Fruit fly (Drosophila melanogaster): ENCODE results near the gene Drak.
A peak's percentile ranks its signal among the peaks of the same experiment; 100 is the strongest.

Drak gene

DNA sequence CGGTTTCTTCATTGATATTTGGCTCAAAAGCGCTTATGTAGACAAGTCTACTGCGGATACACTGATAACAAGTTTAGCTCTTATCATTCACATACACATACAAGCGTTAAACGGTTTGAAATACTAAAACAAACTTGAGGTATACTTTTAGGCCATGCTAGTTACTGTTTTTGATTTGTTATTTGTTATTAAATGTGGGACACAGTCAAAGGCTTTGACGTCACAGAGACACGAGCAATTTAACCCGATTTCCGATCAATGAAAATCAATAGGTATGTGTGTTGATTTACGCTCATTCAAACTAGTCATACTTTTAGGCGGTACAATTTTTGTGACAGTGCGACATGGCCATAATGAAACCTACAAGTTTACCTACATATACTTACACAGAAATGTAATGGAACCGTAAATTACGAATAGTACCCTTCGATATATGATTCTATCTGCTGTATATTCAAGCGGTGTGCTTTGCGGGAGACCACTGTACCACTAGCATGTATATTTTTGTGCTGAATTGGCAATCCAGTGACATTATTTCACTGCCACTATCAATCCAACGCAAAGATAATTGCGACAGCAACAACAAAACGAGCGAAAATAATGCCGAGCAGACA lies 46.0 kb upstream of the Drak start (continued):
- peak; percentile 3 for TF ChIP-seq Ssrp (tag; optimal IDR thresholded peaks at IDR 0.05)
- peak; percentile 86 for TF ChIP-seq bab2 (GFP tag; optimal IDR thresholded peaks at IDR 0.05)
- peak; percentile 38 for TF ChIP-seq grn (GFP tag; optimal IDR thresholded peaks at IDR 0.05)
- TF ChIP-seq rib (GFP tag; IDR thresholded peaks at IDR 0.05): peak; percentile 95
- TF ChIP-seq CG17912 (GFP tag; optimal IDR thresholded peaks at IDR 0.05): no peak
- no peak for TF ChIP-seq hbn (GFP tag; IDR thresholded peaks at IDR 0.05; ENCODE audit: partially characterized antibody)
- TF ChIP-seq Mes4 (GFP tag; optimal IDR thresholded peaks at IDR 0.05): peak; percentile 30
- TF ChIP-seq zen (tag; optimal IDR thresholded peaks at IDR 0.05): peak; percentile 41
- no peak for TF ChIP-seq HLHmδ (GFP tag; optimal IDR thresholded peaks at IDR 0.05)
- peak; percentile 51 for TF ChIP-seq CG17568 (GFP tag; optimal IDR thresholded peaks at IDR 0.05)
- TF ChIP-seq CG31441 (GFP tag; IDR thresholded peaks at IDR 0.05): 0 out of 2 replicates have a peak, but pooled peaks have one; percentile 38
- TF ChIP-seq nom (GFP tag; optimal IDR thresholded peaks at IDR 0.05): no peak
- peak; percentile 14 for TF ChIP-seq CG4617 (GFP tag; optimal IDR thresholded peaks at IDR 0.05; ENCODE audit: borderline replicate concordance)
- TF ChIP-seq CG18011 (GFP tag; optimal IDR thresholded peaks at IDR 0.05): peak; percentile 23
- TF ChIP-seq CG11560 (tag; IDR thresholded peaks at IDR 0.05): peak; percentile 69; the same call in 2 of the 3 replicates
- peak; percentile 75 for TF ChIP-seq sug (tag; optimal IDR thresholded peaks at IDR 0.05)
- no peak for TF ChIP-seq zen2 (GFP tag; IDR thresholded peaks at IDR 0.05; ENCODE audit: partially characterized antibody)
- peak; percentile 68 for TF ChIP-seq CG10543 (GFP tag; optimal IDR thresholded peaks at IDR 0.05)
- peak; percentile 85 for TF ChIP-seq CG31224 (GFP tag; IDR thresholded peaks at IDR 0.05)
- TF ChIP-seq Max (GFP tag; optimal IDR thresholded peaks at IDR 0.05): peak; percentile 71
- TF ChIP-seq CG7271 (tag; optimal IDR thresholded peaks at IDR 0.05): no peak
- peak; percentile 78 for TF ChIP-seq Atf6 (GFP tag; IDR thresholded peaks at IDR 0.05)
- peak; percentile 87 for TF ChIP-seq al (GFP tag; IDR thresholded peaks at IDR 0.05)
- TF ChIP-seq CG15601 (tag; optimal IDR thresholded peaks at IDR 0.05): no peak
- peak; percentile 43; the same call in 1 of the 2 replicates for TF ChIP-seq Nf-YA (GFP tag; IDR thresholded peaks at IDR 0.05)
- peak; percentile 74 for TF ChIP-seq maf-S (GFP tag; optimal IDR thresholded peaks at IDR 0.05)
- peak; percentile 31 for TF ChIP-seq CG1602 (GFP tag; optimal IDR thresholded peaks at IDR 0.05)
- 0 out of 3 replicates have a peak, but pooled peaks have one; percentile 18 for TF ChIP-seq jigr1 (GFP tag; IDR thresholded peaks at IDR 0.05)
- TF ChIP-seq zfh2 (GFP tag; optimal IDR thresholded peaks at IDR 0.05): peak; percentile 92
- TF ChIP-seq Side (GFP tag; optimal IDR thresholded peaks at IDR 0.05): peak; percentile 8
- peak; percentile 73 for TF ChIP-seq Awh (GFP tag; IDR thresholded peaks at IDR 0.05)
- no peak for TF ChIP-seq kni (GFP tag; optimal IDR thresholded peaks at IDR 0.05)
- TF ChIP-seq CG10462 (GFP tag; optimal IDR thresholded peaks at IDR 0.05): no peak
- peak; percentile 72 for TF ChIP-seq BtbVII (GFP tag; optimal IDR thresholded peaks at IDR 0.05)
- TF ChIP-seq br (optimal IDR thresholded peaks at IDR 0.05): no peak
- TF ChIP-seq tll (GFP tag; optimal IDR thresholded peaks at IDR 0.05): no peak
- no peak for TF ChIP-seq run (tag; optimal IDR thresholded peaks at IDR 0.05)
- peak; percentile 70 for TF ChIP-seq CG11504 (tag; optimal IDR thresholded peaks at IDR 0.05)
- TF ChIP-seq ro (GFP tag; IDR thresholded peaks at IDR 0.05): no peak
- peak; percentile 70 for TF ChIP-seq CG8924 (tag; optimal IDR thresholded peaks at IDR 0.05)
- peak; percentile 72 for TF ChIP-seq ab (GFP tag; optimal IDR thresholded peaks at IDR 0.05)
- TF ChIP-seq CG7963 (GFP tag; IDR thresholded peaks at IDR 0.05; ENCODE audit: partially characterized antibody): no peak
- peak; percentile 77 for TF ChIP-seq esg (GFP tag; conservative IDR thresholded peaks at IDR 0.05)
- peak; percentile 43 for TF ChIP-seq phol (tag; optimal IDR thresholded peaks at IDR 0.05)
- no peak for TF ChIP-seq pros (GFP tag; optimal IDR thresholded peaks at IDR 0.05)
- peak; percentile 39 for TF ChIP-seq CG31365 (tag; optimal IDR thresholded peaks at IDR 0.05)
- peak; percentile 62 to 76 for TF ChIP-seq Hr51 (GFP tag; optimal IDR thresholded peaks at IDR 0.05)
- peak; percentile 87 for TF ChIP-seq CG2678 (tag; optimal IDR thresholded peaks at IDR 0.05)
- TF ChIP-seq chinmo (GFP tag; IDR thresholded peaks at IDR 0.05; ENCODE audit: partially characterized antibody): 0 out of 4 replicates have a peak, but pooled peaks have one; percentile 57

Measured in whole organism, embryonic.